Fruit fly (Drosophila melanogaster) whole organism, adult: ENCODE data around the gene moon.

ENCODE experiments used
- CG11617 ChIP-seq: fragments of 200-800 bp; sonication (Bioruptor generic); optimal IDR thresholded peaks from 2 replicates; lab custom pipeline; 2017; ENCODE audit warnings: mild to moderate bottlenecking, missing biosample characterization, missing genetic modification reagents, missing genetic modification characterization
- CG33017 ChIP-seq: fragments of 200-800 bp; sonication (Bioruptor generic); optimal IDR thresholded peaks from 2 replicates; lab custom pipeline; 2018; ENCODE audit warnings: missing biosample characterization, mild to moderate bottlenecking, missing genetic modification characterization, moderate library complexity
- CG5204 ChIP-seq: fragments of 200-800 bp; sonication (Bioruptor generic); optimal IDR thresholded peaks from 2 replicates; lab custom pipeline; 2016; ENCODE audit warnings: missing biosample characterization, missing genetic modification characterization
- pad ChIP-seq: fragments of 200-800 bp; sonication (Bioruptor generic); optimal IDR thresholded peaks from 3 replicates; lab custom pipeline; 2017; ENCODE audit warnings: missing biosample characterization, missing genetic modification characterization, mild to moderate bottlenecking, moderate library complexity, missing genetic modification reagents
- tj ChIP-seq: fragments of 200-800 bp; sonication (Bioruptor generic); optimal IDR thresholded peaks from 3 replicates; lab custom pipeline; 2017; ENCODE audit warnings: missing biosample characterization, mild to moderate bottlenecking, missing genetic modification characterization, moderate library complexity
- toe ChIP-seq: fragments of 200-800 bp; sonication (Bioruptor generic); optimal IDR thresholded peaks from 2 replicates; lab custom pipeline; 2016; ENCODE audit warnings: missing biosample characterization, missing genetic modification characterization

DNA sequence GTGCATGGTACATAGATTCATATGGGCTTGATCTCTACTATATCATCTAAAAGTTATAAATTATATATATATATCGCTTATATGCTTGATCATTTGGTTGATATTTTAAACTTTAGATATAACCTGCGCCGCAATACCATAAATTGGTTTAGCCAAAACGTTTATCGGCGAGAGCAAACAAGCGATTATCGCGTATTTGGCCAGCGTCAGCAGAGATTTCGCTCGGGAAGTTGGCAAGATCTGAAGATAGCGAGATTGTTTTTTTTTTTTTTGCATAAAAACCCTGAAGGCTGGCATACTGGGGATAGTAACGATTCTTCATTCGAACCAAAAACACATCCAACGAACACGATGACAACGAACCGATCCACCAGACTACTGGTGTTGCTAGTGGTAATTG is 13.1 kb downstream of the moon start, which contains the start of gene Muc11A:
- TF ChIP-seq CG33017 (tag; lab: Kevin White, UChicago) (no peak), tj (GFP tag; lab: Kevin White, UChicago) (no peak), CG5204 (no peak), toe (GFP tag; lab: Kevin White, UChicago) (no peak), pad (GFP tag; lab: Kevin White, UChicago) (no peak), CG11617 (GFP tag; lab: Kevin White, UChicago) (no peak)
